Worm (Caenorhabditis elegans) whole organism, young adult: ENCODE measurements around the gene C10B5.1.
"Not testable (repeated sequence)": the region's sequence is repeated elsewhere in the genome, so short reads cannot be mapped to it uniquely, and the experiment has no call there.

Experiments
- F22D6.2 ChIP-seq: sonication (generic microtip); optimal IDR thresholded peaks from 2 replicates; lab custom pipeline; 2016; ENCODE audit warnings: mild to moderate bottlenecking, missing genetic modification characterization, missing compliant biosample characterization
- F57A8.1 ChIP-seq: fragments of 200-800 bp; sonication (Bioruptor generic); optimal IDR thresholded peaks from 2 replicates; lab custom pipeline; 2018; ENCODE audit warnings: mild to moderate bottlenecking, missing genetic modification characterization, moderate library complexity, missing compliant biosample characterization
- aptf-2 ChIP-seq: fragments of 200-800 bp; sonication (Bioruptor generic); conservative IDR thresholded peaks from 2 replicates; pipeline ENCODE4 v1.3.6; 2022; ENCODE audit warnings: missing genetic modification reagents, missing genetic modification characterization, missing compliant biosample characterization
- athp-1 ChIP-seq: sonication (generic microtip); optimal IDR thresholded peaks from 2 replicates; lab custom pipeline; 2017; ENCODE audit warnings: mild to moderate bottlenecking, missing genetic modification characterization, missing compliant biosample characterization
- lsy-27 ChIP-seq: sonication (generic microtip); optimal IDR thresholded peaks from 2 replicates; lab custom pipeline; 2017; ENCODE audit warnings: missing genetic modification characterization, mild to moderate bottlenecking, missing compliant biosample characterization, antibody characterized with exemption, missing genotype, borderline replicate concordance; ENCODE audit not compliant: insufficient read depth
- nfya-1 ChIP-seq: sonication (generic microtip); optimal IDR thresholded peaks from 2 replicates; lab custom pipeline; 2017; ENCODE audit warnings: antibody characterized with exemption, missing compliant biosample characterization, missing genetic modification characterization, borderline replicate concordance; ENCODE audit not compliant: insufficient read depth
- pha-4 ChIP-seq: fragments of 150-350 bp; sonication (generic microtip); optimal IDR thresholded peaks from 2 replicates; lab custom pipeline; 2014; ENCODE audit warnings: missing biosample characterization, missing genetic modification reagents, missing genetic modification characterization
- rec-8 ChIP-seq, 2 experiments: sonication (generic microtip); optimal IDR thresholded peaks; 2 replicates each; lab custom pipeline; 2016; ENCODE audit warnings: mild to moderate bottlenecking in 2 of 2, missing genetic modification characterization in 2 of 2, missing genetic modification reagents in 2 of 2, missing genotype in 2 of 2, missing biosample characterization in 1 of 2, missing compliant biosample characterization in 1 of 2, moderate library complexity in 1 of 2
- rpc-1 ChIP-seq, 2 experiments: fragments of 150-350 bp in 1 of 2; sonication (generic microtip) in 1 of 2; optimal IDR thresholded peaks; 2 replicates each; lab custom pipeline; 2014 to 2018; ENCODE audit warnings: missing biosample characterization in 1 of 2, missing genetic modification characterization in 1 of 2, missing genetic modification reagents in 1 of 2, missing genotype in 1 of 2
- snpc-4 ChIP-seq, 5 experiments: fragments of 150-350 bp in 1 of 5; sonication (generic microtip) in 4 of 5; optimal IDR thresholded peaks; 2 replicates each; lab custom pipeline; 2014 to 2018; ENCODE audit warnings: missing genetic modification characterization in 5 of 5, missing biosample characterization in 3 of 5, antibody characterized with exemption in 2 of 5, mild to moderate bottlenecking in 2 of 5, missing compliant biosample characterization in 2 of 5, missing genotype in 2 of 5, moderate library complexity in 2 of 5, missing genetic modification reagents in 1 of 5
- unc-62 ChIP-seq: fragments of 150-350 bp; optimal IDR thresholded peaks from 2 replicates; lab custom pipeline; 2014; ENCODE audit warnings: missing biosample characterization, missing genetic modification reagents, missing genetic modification characterization

ce11 chrV:8574762-8575161 lies 6.3 kb upstream of the C10B5.1 start, which contains the start of gene F25G6.1:
- TF ChIP-seq snpc-4 (GFP tag; optimal IDR thresholded peaks at IDR 0.05; lab: Kevin White, UChicago); snpc-4 (tag; optimal IDR thresholded peaks at IDR 0.05; lab: Kevin White, UChicago); nfya-1 (tag; lab: Kevin White, UChicago); lsy-27 (tag; lab: Kevin White, UChicago); F22D6.2; athp-1 (tag; lab: Kevin White, UChicago); unc-62 (GFP tag; lab: Kevin White, UChicago); F57A8.1 (GFP tag; lab: Kevin White, UChicago); rec-8 (tag; optimal IDR thresholded peaks at IDR 0.05; lab: Kevin White, UChicago); aptf-2 (GFP tag; lab: Robert Waterston, UW); rpc-1 (optimal IDR thresholded peaks at IDR 0.05; lab: Kevin White, UChicago); rpc-1 (tag; optimal IDR thresholded peaks at IDR 0.05; lab: Kevin White, UChicago); pha-4: not testable (repeated sequence)
